Worm (Caenorhabditis elegans) whole organism, L4 larva: ENCODE measurements around the gene F09E10.1.

ENCODE experiments used
- daf-8 ChIP-seq: fragments of 200-800 bp; sonication (Bioruptor generic); IDR thresholded peaks from 2 replicates; pipeline ENCODE4 v1.3.6; 2022; ENCODE audit warnings: missing genetic modification characterization, missing compliant biosample characterization
- fos-1 ChIP-seq: fragments of 150-350 bp; optimal IDR thresholded peaks from 2 replicates; lab custom pipeline; 2014; ENCODE audit warnings: missing biosample characterization, missing genetic modification characterization
- nhr-77 ChIP-seq: fragments of 150-350 bp; optimal IDR thresholded peaks from 2 replicates; lab custom pipeline; 2014; ENCODE audit warnings: missing biosample characterization, missing genetic modification characterization
- pha-4 ChIP-seq, 2 experiments: fragments of 150-350 bp in 1 of 2; fragments of 200-800 bp in 1 of 2; sonication (Bioruptor generic) in 1 of 2; IDR thresholded peaks in 1 of 2; optimal IDR thresholded peaks in 1 of 2; 2 replicates each; pipeline versions ENCODE4 v1.3.6 to Lab custom; 2014 to 2022; ENCODE audit warnings: missing genetic modification characterization in 2 of 2, missing genetic modification reagents in 2 of 2, missing biosample characterization in 1 of 2, missing compliant biosample characterization in 1 of 2
- snpc-1.2 ChIP-seq: fragments of 200-800 bp; sonication (Bioruptor generic); IDR thresholded peaks from 2 replicates; pipeline ENCODE4 v1.3.6; 2022; ENCODE audit warnings: missing genetic modification reagents, missing genetic modification characterization, missing compliant biosample characterization

ce11 chrX:1503698-1504501, 1.3 kb downstream of the F09E10.1 start:
- TF ChIP-seq pha-4 (GFP tag; IDR thresholded peaks at IDR 0.05; lab: Robert Waterston, UW) (peak; percentile 49; the same call in 1 of the 2 replicates), pha-4 (tag; optimal IDR thresholded peaks at IDR 0.05; lab: Kevin White, UChicago) (peak; percentile 86), fos-1 (tag; lab: Kevin White, UChicago) (no peak), nhr-77 (tag; lab: Kevin White, UChicago) (peak; percentile 97), daf-8 (GFP tag; lab: Robert Waterston, UW) (no peak), snpc-1.2 (GFP tag; lab: Robert Waterston, UW) (no peak)
